Fruit fly (Drosophila melanogaster): Measurements from ENCODE around the gene CG9205.

DNA sequence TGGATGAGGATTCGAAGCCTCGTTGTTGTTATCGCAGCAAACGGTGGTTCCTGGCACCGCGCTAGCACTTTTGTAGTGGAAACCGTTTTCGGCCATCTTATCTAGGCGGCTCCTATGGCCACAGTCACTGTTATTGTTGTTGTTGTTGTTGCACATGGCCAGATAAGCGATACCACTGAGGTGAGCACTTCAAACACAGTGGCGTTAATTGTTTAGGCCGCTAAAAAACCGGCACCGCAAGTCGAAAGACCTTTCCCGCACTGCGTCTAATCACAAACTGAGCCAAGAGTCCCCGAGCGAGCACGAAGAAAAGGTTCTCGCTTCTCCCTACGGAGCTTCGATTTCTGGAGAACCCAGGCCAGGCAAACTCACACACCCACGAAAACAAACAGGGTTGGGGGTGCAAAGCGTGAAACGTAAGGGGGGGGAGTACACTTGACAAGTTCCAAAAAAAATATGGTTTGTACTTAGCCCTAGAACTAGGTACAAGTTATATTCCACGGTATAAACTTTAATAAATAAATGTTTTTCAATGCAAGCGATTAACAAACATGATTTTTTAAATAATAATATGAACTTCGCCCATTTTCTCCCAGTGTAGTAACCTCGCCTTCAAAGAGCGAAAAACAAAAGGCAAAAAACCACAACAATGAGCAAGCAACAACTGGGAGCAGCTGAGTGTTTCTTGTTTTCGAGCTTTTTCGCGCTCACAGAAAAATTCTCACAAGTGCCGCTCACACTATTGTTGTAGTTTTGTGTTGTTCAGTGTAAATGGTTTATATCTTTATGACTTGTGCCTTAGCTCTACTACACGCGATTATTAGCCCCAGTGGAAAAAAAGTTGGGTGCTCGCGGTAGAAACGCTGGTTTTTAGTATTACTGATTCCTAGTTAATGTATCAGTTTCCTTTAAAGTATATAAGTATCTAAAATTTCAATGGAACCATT lies 26.7 kb upstream of the CG9205 start:
- TF ChIP-seq pan (optimal IDR thresholded peaks at IDR 0.05), result no peak
- no peak for TF ChIP-seq psq (optimal IDR thresholded peaks at IDR 0.05)
- no peak for TF ChIP-seq usp (GFP tag; optimal IDR thresholded peaks at IDR 0.05)
- TF ChIP-seq Dll (optimal IDR thresholded peaks at IDR 0.05), result peak; percentile 42
- no peak for TF ChIP-seq CG8478 (optimal IDR thresholded peaks at IDR 0.05)
- no peak for TF ChIP-seq EcR (GFP tag; optimal IDR thresholded peaks at IDR 0.05)

All from whole organism.